Fruit fly (Drosophila melanogaster) whole organism, embryonic: ENCODE measurements around the gene eIF3d1.

ENCODE experiments used
- Adf1 ChIP-seq: fragments of 200-800 bp; sonication (Bioruptor generic); IDR thresholded peaks from 2 replicates; pipeline ENCODE4 v1.3.6; 2022; ENCODE audit warnings: missing biosample characterization, missing genetic modification characterization
- Blimp-1 ChIP-seq: fragments of 200-800 bp; sonication (Bioruptor generic); optimal IDR thresholded peaks from 3 replicates; lab custom pipeline; 2018; ENCODE audit warnings: missing biosample characterization, missing genetic modification characterization, mild to moderate bottlenecking, moderate library complexity, missing genetic modification reagents
- CG10267 ChIP-seq: fragments of 200-800 bp; sonication (Bioruptor generic); optimal IDR thresholded peaks from 2 replicates; lab custom pipeline; 2018; ENCODE audit warnings: missing biosample characterization, mild to moderate bottlenecking, missing genetic modification characterization, moderate library complexity
- CG10431 ChIP-seq: fragments of 200-800 bp; sonication (Bioruptor generic); optimal IDR thresholded peaks from 3 replicates; lab custom pipeline; 2018; ENCODE audit warnings: missing biosample characterization, mild to moderate bottlenecking, missing genetic modification characterization
- CG10959 ChIP-seq: fragments of 200-800 bp; sonication (Bioruptor generic); IDR thresholded peaks from 2 replicates; pipeline ENCODE4 v1.3.6; 2022; ENCODE audit warnings: missing biosample characterization, missing genetic modification characterization
- CG11085 ChIP-seq: fragments of 200-800 bp; sonication (Bioruptor generic); IDR thresholded peaks from 2 replicates; pipeline ENCODE4 v1.3.6; 2022; ENCODE audit warnings: missing biosample characterization, missing genetic modification characterization
- CG12942 ChIP-seq: fragments of 200-800 bp; sonication (Bioruptor generic); optimal IDR thresholded peaks from 3 replicates; lab custom pipeline; 2016; ENCODE audit warnings: missing biosample characterization, missing genetic modification characterization
- CG13123 ChIP-seq: fragments of 200-800 bp; sonication (Bioruptor generic); optimal IDR thresholded peaks from 2 replicates; lab custom pipeline; 2016; ENCODE audit warnings: missing biosample characterization, missing genetic modification characterization
- CG13287 ChIP-seq: fragments of 200-800 bp; sonication (Bioruptor generic); IDR thresholded peaks from 2 replicates; pipeline ENCODE4 v1.3.6; 2022; ENCODE audit warnings: missing biosample characterization, missing genetic modification characterization; ENCODE audit not compliant: partially characterized antibody
- CG14710 ChIP-seq: fragments of 200-800 bp; sonication (Bioruptor generic); optimal IDR thresholded peaks from 3 replicates; lab custom pipeline; 2019; ENCODE audit warnings: missing biosample characterization, mild to moderate bottlenecking, missing genetic modification characterization, moderate library complexity
- CG1529 ChIP-seq: fragments of 200-800 bp; sonication (Bioruptor generic); optimal IDR thresholded peaks from 3 replicates; lab custom pipeline; 2018; ENCODE audit warnings: missing biosample characterization, missing genetic modification characterization
- CG1603 ChIP-seq: fragments of 200-800 bp; sonication (Bioruptor generic); optimal IDR thresholded peaks from 2 replicates; lab custom pipeline; 2019; ENCODE audit warnings: missing biosample characterization, mild to moderate bottlenecking, missing genetic modification characterization, moderate library complexity
- CG1832 ChIP-seq: fragments of 200-800 bp; sonication (Bioruptor generic); optimal IDR thresholded peaks from 2 replicates; lab custom pipeline; 2017; ENCODE audit warnings: missing biosample characterization, mild to moderate bottlenecking, missing genetic modification characterization, inconsistent platforms
- CG18619 ChIP-seq: fragments of 200-800 bp; sonication (Bioruptor generic); optimal IDR thresholded peaks from 3 replicates; lab custom pipeline; 2017; ENCODE audit warnings: missing biosample characterization, mild to moderate bottlenecking, missing genetic modification characterization
- CG2875 ChIP-seq: fragments of 200-800 bp; sonication (Bioruptor generic); optimal IDR thresholded peaks from 2 replicates; lab custom pipeline; 2017; ENCODE audit warnings: missing biosample characterization, mild to moderate bottlenecking, missing genetic modification characterization, missing genetic modification reagents
- CG31224 ChIP-seq: fragments of 200-800 bp; sonication (Bioruptor generic); IDR thresholded peaks from 2 replicates; pipeline ENCODE4 v1.3.6; 2022; ENCODE audit warnings: missing biosample characterization, missing genetic modification characterization
- CG3407 ChIP-seq: fragments of 200-800 bp; sonication (Bioruptor generic); optimal IDR thresholded peaks from 2 replicates; lab custom pipeline; 2018; ENCODE audit warnings: missing biosample characterization, mild to moderate bottlenecking, missing genetic modification characterization
- CG3847 ChIP-seq: fragments of 200-800 bp; sonication (Bioruptor generic); IDR thresholded peaks from 2 replicates; pipeline ENCODE4 v1.3.6; 2022; ENCODE audit warnings: missing biosample characterization, missing genetic modification characterization
- CG4328 ChIP-seq: fragments of 200-800 bp; sonication (Bioruptor generic); optimal IDR thresholded peaks from 3 replicates; lab custom pipeline; 2017; ENCODE audit warnings: missing biosample characterization, missing genetic modification reagents, missing genetic modification characterization
- CG4404 ChIP-seq: fragments of 200-800 bp; sonication (Bioruptor generic); IDR thresholded peaks from 2 replicates; pipeline ENCODE4 v1.3.6; 2022; ENCODE audit warnings: missing biosample characterization, missing genetic modification characterization
- CG4820 ChIP-seq: fragments of 200-800 bp; sonication (Bioruptor generic); optimal IDR thresholded peaks from 3 replicates; lab custom pipeline; 2016; ENCODE audit warnings: missing biosample characterization, missing genetic modification characterization
- CG8359 ChIP-seq: fragments of 200-800 bp; sonication (Bioruptor generic); optimal IDR thresholded peaks from 2 replicates; lab custom pipeline; 2017; ENCODE audit warnings: missing biosample characterization, mild to moderate bottlenecking, missing genetic modification characterization, borderline replicate concordance
- CkIIα-i1 ChIP-seq: fragments of 200-800 bp; sonication (Bioruptor generic); IDR thresholded peaks from 2 replicates; pipeline ENCODE4 v1.3.6; 2022; ENCODE audit warnings: missing biosample characterization, missing genetic modification characterization
- Dfd ChIP-seq, 2 experiments: fragments of >200 bp; optimal IDR thresholded peaks; 2 replicates each; lab custom pipeline; 2017; ENCODE audit warnings: missing biosample characterization in 2 of 2, missing genetic modification characterization in 2 of 2
- E2f1 ChIP-seq: fragments of 200-800 bp; sonication (Bioruptor generic); IDR thresholded peaks from 2 replicates; pipeline ENCODE4 v1.3.6; 2022; ENCODE audit warnings: missing biosample characterization, missing genetic modification characterization
- H2.0 ChIP-seq: fragments of 200-800 bp; sonication (Bioruptor generic); IDR thresholded peaks from 2 replicates; pipeline ENCODE4 v1.3.6; 2022; ENCODE audit warnings: missing biosample characterization, missing genetic modification characterization
- HmgZ ChIP-seq: fragments of 200-800 bp; sonication (Bioruptor generic); optimal IDR thresholded peaks from 2 replicates; lab custom pipeline; 2018; ENCODE audit warnings: missing biosample characterization, mild to moderate bottlenecking, missing genetic modification characterization
- MESR4 ChIP-seq: fragments of 200-800 bp; sonication (Bioruptor generic); optimal IDR thresholded peaks from 2 replicates; lab custom pipeline; 2018; ENCODE audit warnings: missing biosample characterization, mild to moderate bottlenecking, missing genetic modification characterization, moderate library complexity
- Mrtf ChIP-seq: fragments of 200-800 bp; sonication (Bioruptor generic); IDR thresholded peaks from 3 replicates; pipeline ENCODE4 v1.3.6; 2022; ENCODE audit warnings: missing biosample characterization, missing genetic modification characterization
- Sox102F ChIP-seq: fragments of 200-800 bp; sonication (Bioruptor generic); optimal IDR thresholded peaks from 2 replicates; lab custom pipeline; 2018; ENCODE audit warnings: missing biosample characterization, mild to moderate bottlenecking, missing genetic modification characterization, moderate library complexity
- Sry-δ ChIP-seq: fragments of 200-800 bp; sonication (Bioruptor generic); optimal IDR thresholded peaks from 2 replicates; lab custom pipeline; 2016; ENCODE audit warnings: missing biosample characterization, missing genetic modification characterization
- Vsx1 ChIP-seq: fragments of 200-800 bp; sonication (Bioruptor generic); optimal IDR thresholded peaks from 2 replicates; lab custom pipeline; 2017; ENCODE audit warnings: missing biosample characterization, mild to moderate bottlenecking, missing genetic modification characterization, missing genetic modification reagents
- Xrp1 ChIP-seq: fragments of 200-800 bp; sonication (Bioruptor generic); IDR thresholded peaks from 2 replicates; pipeline ENCODE4 v1.3.6; 2022; ENCODE audit warnings: missing biosample characterization, missing genetic modification characterization
- YL-1 ChIP-seq: fragments of 200-800 bp; sonication (Bioruptor generic); optimal IDR thresholded peaks from 3 replicates; lab custom pipeline; 2017; ENCODE audit warnings: missing biosample characterization, mild to moderate bottlenecking, missing genetic modification characterization
- bsh ChIP-seq, 2 experiments: fragments of 200-800 bp; sonication (Bioruptor generic); optimal IDR thresholded peaks; 2 replicates each; lab custom pipeline; 2017 to 2018; ENCODE audit warnings: mild to moderate bottlenecking in 2 of 2, missing biosample characterization in 2 of 2, missing genetic modification characterization in 2 of 2, moderate library complexity in 1 of 2
- cad ChIP-seq: fragments of >200 bp; optimal IDR thresholded peaks from 2 replicates; lab custom pipeline; 2017; ENCODE audit warnings: missing biosample characterization, missing genetic modification characterization
- danr ChIP-seq: fragments of 200-800 bp; sonication (Bioruptor generic); IDR thresholded peaks from 2 replicates; pipeline ENCODE4 v1.3.6; 2022; ENCODE audit warnings: missing biosample characterization, missing genetic modification characterization
- esg ChIP-seq: fragments of 200-800 bp; sonication (Bioruptor generic); conservative IDR thresholded peaks from 2 replicates; pipeline ENCODE4 v1.3.6; 2022; ENCODE audit warnings: missing biosample characterization, missing genetic modification characterization
- fd64A ChIP-seq: fragments of 200-800 bp; sonication (Bioruptor generic); optimal IDR thresholded peaks from 3 replicates; lab custom pipeline; 2018; ENCODE audit warnings: missing biosample characterization, mild to moderate bottlenecking, missing genetic modification characterization
- gce ChIP-seq: fragments of 200-800 bp; sonication (Bioruptor generic); IDR thresholded peaks from 3 replicates; pipeline ENCODE4 v1.3.6; 2022; ENCODE audit warnings: missing biosample characterization, missing genetic modification characterization
- grau ChIP-seq: fragments of 200-800 bp; optimal IDR thresholded peaks from 3 replicates; lab custom pipeline; 2019; ENCODE audit warnings: missing biosample characterization, mild to moderate bottlenecking, missing genetic modification characterization, moderate library complexity
- hb ChIP-seq: fragments of 200-800 bp; sonication (Bioruptor generic); IDR thresholded peaks from 3 replicates; pipeline ENCODE4 v1.3.6; 2022; ENCODE audit warnings: missing biosample characterization, missing genetic modification characterization; ENCODE audit not compliant: partially characterized antibody
- jing ChIP-seq: fragments of 200-800 bp; sonication (Bioruptor generic); optimal IDR thresholded peaks from 2 replicates; lab custom pipeline; 2018; ENCODE audit warnings: missing biosample characterization, mild to moderate bottlenecking, missing genetic modification characterization
- nerfin-1 ChIP-seq: fragments of 200-800 bp; sonication (Bioruptor generic); optimal IDR thresholded peaks from 3 replicates; lab custom pipeline; 2019; ENCODE audit warnings: missing biosample characterization, mild to moderate bottlenecking, missing genetic modification characterization, moderate library complexity
- phol ChIP-seq: fragments of 200-800 bp; sonication (Bioruptor generic); optimal IDR thresholded peaks from 3 replicates; lab custom pipeline; 2018; ENCODE audit warnings: missing biosample characterization, mild to moderate bottlenecking, missing genetic modification characterization, moderate library complexity
- sc ChIP-seq, 3 experiments: fragments of >200 bp in 2 of 3; fragments of 200-800 bp in 1 of 3; sonication (Bioruptor generic) in 1 of 3; optimal IDR thresholded peaks; 2 replicates in 2 of 3; 3 replicates in 1 of 3; lab custom pipeline; 2017; ENCODE audit warnings: mild to moderate bottlenecking in 1 of 3, missing biosample characterization in 1 of 3, missing genetic modification characterization in 1 of 3, missing genetic modification reagents in 1 of 3
- sqz ChIP-seq: fragments of 200-800 bp; sonication (Bioruptor generic); optimal IDR thresholded peaks from 3 replicates; lab custom pipeline; 2018; ENCODE audit warnings: missing biosample characterization, mild to moderate bottlenecking, missing genetic modification characterization
- trh ChIP-seq: fragments of 200-800 bp; sonication (Bioruptor generic); optimal IDR thresholded peaks from 2 replicates; lab custom pipeline; 2016; ENCODE audit warnings: missing biosample characterization, missing genetic modification characterization
- vvl ChIP-seq: fragments of 200-800 bp; sonication (Bioruptor generic); IDR thresholded peaks from 2 replicates; pipeline ENCODE4 v1.3.6; 2022; ENCODE audit warnings: missing biosample characterization, missing genetic modification characterization

The eIF3d1 gene

dm6 chr3R:23646183-23646582, 33.7 kb upstream of the eIF3d1 start (continued):
- TF ChIP-seq Adf1 (no peak), vvl (peak; percentile 89), cad (GFP tag; lab: Kevin White, UChicago) (no peak), H2.0 (GFP tag; lab: Robert Waterston, UW) (peak; percentile 80), MESR4 (no peak), CG3407 (peak; percentile 53), Mrtf (GFP tag; lab: Robert Waterston, UW) (0 out of 3 replicates have a peak, but pooled peaks have one; percentile 43), CG2875 (GFP tag; lab: Kevin White, UChicago) (peak; percentile 60), CG13123 (GFP tag; lab: Kevin White, UChicago) (no peak), CG1832 (GFP tag; lab: Kevin White, UChicago) (no peak), Dfd (GFP tag; optimal IDR thresholded peaks at IDR 0.05; lab: Kevin White, UChicago) (no peak), bsh (GFP tag; optimal IDR thresholded peaks at IDR 0.05; lab: Kevin White, UChicago) (peak; percentile 25 to 84), YL-1 (no peak), trh (GFP tag; lab: Kevin White, UChicago) (no peak), Sry-δ (peak; percentile 30), CG10431 (no peak), sc (optimal IDR thresholded peaks at IDR 0.05; lab: Kevin White, UChicago) (no peak), sc (GFP tag; optimal IDR thresholded peaks at IDR 0.05; lab: Kevin White, UChicago) (peak; percentile 37), E2f1 (GFP tag; lab: Robert Waterston, UW) (peak; percentile 77), fd64A (GFP tag; lab: Kevin White, UChicago) (peak; percentile 49), grau (tag; lab: Kevin White, UChicago) (peak; percentile 61), CG4820 (GFP tag; lab: Kevin White, UChicago) (peak; percentile 72), CG10959 (peak; percentile 50; the same call in 1 of the 2 replicates), CG18619 (GFP tag; lab: Kevin White, UChicago) (peak; percentile 58), CG3847 (peak; percentile 42; the same call in 1 of the 2 replicates), CG4328 (GFP tag; lab: Kevin White, UChicago) (no peak), CG12942 (GFP tag; lab: Kevin White, UChicago) (peak; percentile 44), Xrp1 (peak; percentile 88), gce (GFP tag; lab: Robert Waterston, UW) (peak; percentile 83), CkIIα-i1 (no peak), CG1603 (tag; lab: Kevin White, UChicago) (peak; percentile 76), CG14710 (tag; lab: Kevin White, UChicago) (peak; percentile 39), esg (GFP tag; lab: Robert Waterston, UW) (peak; percentile 75), sqz (GFP tag; lab: Kevin White, UChicago) (no peak), phol (tag; lab: Kevin White, UChicago) (peak; percentile 73), HmgZ (peak; percentile 28), CG1529 (GFP tag; lab: Kevin White, UChicago) (peak; percentile 69), Sox102F (GFP tag; lab: Kevin White, UChicago) (peak; percentile 88), danr (peak; percentile 45; the same call in 1 of the 2 replicates), Blimp-1 (peak; percentile 79), jing (GFP tag; lab: Kevin White, UChicago) (peak; percentile 62), CG4404 (GFP tag; lab: Robert Waterston, UW) (peak; percentile 51), Vsx1 (GFP tag; lab: Kevin White, UChicago) (peak; percentile 40), hb (GFP tag; lab: Robert Waterston, UW) (no peak), CG10267 (peak; percentile 54), CG13287 (GFP tag; lab: Robert Waterston, UW) (no peak), CG8359 (GFP tag; lab: Kevin White, UChicago) (peak; percentile 12), CG11085 (GFP tag; lab: Robert Waterston, UW) (0 out of 2 replicates have a peak, but pooled peaks have one; percentile 37), CG31224 (GFP tag; lab: Robert Waterston, UW) (0 out of 2 replicates have a peak, but pooled peaks have one; percentile 44), nerfin-1 (tag; lab: Kevin White, UChicago) (peak; percentile 47)
